Worm (Caenorhabditis elegans) whole organism, L1 larva: ENCODE results near the gene T06D4.1.
A peak's percentile ranks its signal among the peaks of the same experiment; 100 is the strongest.

Experiments used
- C04F5.9 ChIP-seq: sonication (generic microtip); optimal IDR thresholded peaks from 2 replicates; lab custom pipeline; 2016; ENCODE audit warnings: missing genetic modification characterization, missing compliant biosample characterization
- C34B4.2 ChIP-seq: sonication (generic microtip); optimal IDR thresholded peaks from 2 replicates; lab custom pipeline; 2017; ENCODE audit warnings: mild to moderate bottlenecking, missing genetic modification characterization, missing compliant biosample characterization
- Y116A8C.19 ChIP-seq: sonication (generic microtip); optimal IDR thresholded peaks from 2 replicates; lab custom pipeline; 2016; ENCODE audit warnings: missing compliant biosample characterization, missing genetic modification characterization, borderline replicate concordance
- aha-1 ChIP-seq: fragments of 150-350 bp; optimal IDR thresholded peaks from 2 replicates; lab custom pipeline; 2014; ENCODE audit warnings: missing biosample characterization, missing genetic modification characterization
- aly-2 ChIP-seq: fragments of 150-350 bp; optimal IDR thresholded peaks from 2 replicates; lab custom pipeline; 2014; ENCODE audit warnings: missing biosample characterization, missing genetic modification characterization
- ceh-8 ChIP-seq: fragments of 200-800 bp; sonication (Bioruptor generic); optimal IDR thresholded peaks from 2 replicates; lab custom pipeline; 2018; ENCODE audit warnings: mild to moderate bottlenecking, missing genetic modification characterization, moderate library complexity, missing compliant biosample characterization
- ceh-82 ChIP-seq, 3 experiments: fragments of 150-350 bp in 1 of 3; sonication (generic microtip) in 2 of 3; optimal IDR thresholded peaks; 2 replicates each; lab custom pipeline; 2014 to 2017; ENCODE audit warnings: missing biosample characterization in 3 of 3, missing genetic modification characterization in 3 of 3
- ceh-88 ChIP-seq: fragments of 200-800 bp; sonication (Bioruptor generic); IDR thresholded peaks from 2 replicates; pipeline ENCODE4 v1.3.6; 2022; ENCODE audit warnings: missing genetic modification characterization, missing compliant biosample characterization
- efl-1 ChIP-seq, 4 experiments: fragments of 150-350 bp; optimal IDR thresholded peaks in 3 of 4; peaks in 1 of 4; 1 replicate in 1 of 4; 2 replicates in 3 of 4; lab custom pipeline; 2014; ENCODE audit warnings: missing biosample characterization in 2 of 4, missing genetic modification characterization in 2 of 4, missing genetic modification reagents in 2 of 4
- efl-3 ChIP-seq: fragments of 200-800 bp; sonication (Bioruptor generic); optimal IDR thresholded peaks from 2 replicates; lab custom pipeline; 2018; ENCODE audit warnings: mild to moderate bottlenecking, missing genetic modification characterization, missing compliant biosample characterization
- egl-13 ChIP-seq: sonication (generic microtip); optimal IDR thresholded peaks from 2 replicates; lab custom pipeline; 2016; ENCODE audit warnings: missing genotype, missing genetic modification reagents, missing genetic modification characterization, missing compliant biosample characterization
- egl-27 ChIP-seq, 2 experiments: fragments of 150-350 bp in 1 of 2; sonication (generic microtip); optimal IDR thresholded peaks; 3 replicates each; lab custom pipeline; 2017 to 2018; ENCODE audit warnings: missing biosample characterization in 2 of 2, missing genetic modification characterization in 2 of 2, missing genetic modification reagents in 2 of 2
- elt-2 ChIP-seq: sonication (generic microtip); optimal IDR thresholded peaks from 2 replicates; lab custom pipeline; 2016; ENCODE audit warnings: missing genetic modification characterization, mild to moderate bottlenecking, inconsistent platforms, missing compliant biosample characterization, missing genetic modification reagents
- fkh-4 ChIP-seq: sonication (generic microtip); optimal IDR thresholded peaks from 2 replicates; lab custom pipeline; 2016; ENCODE audit warnings: missing compliant biosample characterization, missing genetic modification characterization, borderline replicate concordance
- grh-1 ChIP-seq: fragments of 200-800 bp; sonication (Bioruptor generic); IDR thresholded peaks from 2 replicates; pipeline ENCODE4 v1.3.6; 2022; ENCODE audit warnings: missing genetic modification reagents, missing genetic modification characterization, missing compliant biosample characterization
- hlh-17 ChIP-seq: fragments of 200-800 bp; sonication (Bioruptor generic); optimal IDR thresholded peaks from 2 replicates; lab custom pipeline; 2018; ENCODE audit warnings: missing genetic modification characterization, mild to moderate bottlenecking, missing compliant biosample characterization, moderate library complexity, borderline replicate concordance
- hpl-2 ChIP-seq: fragments of 150-350 bp; optimal IDR thresholded peaks from 2 replicates; lab custom pipeline; 2014; ENCODE audit warnings: missing biosample characterization, missing genetic modification reagents, missing genetic modification characterization
- irx-1 ChIP-seq: sonication (generic microtip); optimal IDR thresholded peaks from 2 replicates; lab custom pipeline; 2016; ENCODE audit warnings: missing genetic modification characterization, missing compliant biosample characterization
- jun-1 ChIP-seq: fragments of 150-350 bp; optimal IDR thresholded peaks from 2 replicates; lab custom pipeline; 2014; ENCODE audit warnings: missing biosample characterization, missing genetic modification reagents, missing genetic modification characterization
- lin-13 ChIP-seq: fragments of 150-350 bp; optimal IDR thresholded peaks from 2 replicates; lab custom pipeline; 2014; ENCODE audit warnings: missing biosample characterization, missing genetic modification reagents, missing genetic modification characterization
- lin-15B ChIP-seq: fragments of 150-350 bp; sonication (generic microtip); optimal IDR thresholded peaks from 3 replicates; lab custom pipeline; 2014; ENCODE audit warnings: missing biosample characterization, missing genetic modification characterization
- lin-35 ChIP-seq, 2 experiments: fragments of 150-350 bp; optimal IDR thresholded peaks; 2 replicates each; lab custom pipeline; 2014; ENCODE audit warnings: missing biosample characterization in 2 of 2, missing genetic modification characterization in 2 of 2, missing genetic modification reagents in 2 of 2
- lin-39 ChIP-seq: fragments of 150-350 bp; optimal IDR thresholded peaks from 2 replicates; lab custom pipeline; 2014; ENCODE audit warnings: missing biosample characterization, missing genetic modification reagents, missing genetic modification characterization
- lsy-2 ChIP-seq, 2 experiments: fragments of 150-350 bp; optimal IDR thresholded peaks; 2 replicates each; lab custom pipeline; 2014; ENCODE audit warnings: missing biosample characterization in 2 of 2, missing genetic modification characterization in 2 of 2
- mdl-1 ChIP-seq, 2 experiments: fragments of 150-350 bp; optimal IDR thresholded peaks; 2 replicates each; lab custom pipeline; 2014 to 2017; ENCODE audit warnings: missing biosample characterization in 2 of 2, missing genetic modification characterization in 2 of 2, inconsistent platforms in 1 of 2
- mef-2 ChIP-seq: fragments of 150-350 bp; optimal IDR thresholded peaks from 2 replicates; lab custom pipeline; 2014; ENCODE audit warnings: missing biosample characterization, missing genetic modification characterization
- nhr-237 ChIP-seq: fragments of 150-350 bp; optimal IDR thresholded peaks from 2 replicates; lab custom pipeline; 2014; ENCODE audit warnings: missing biosample characterization, missing genetic modification characterization
- nhr-28 ChIP-seq: fragments of 150-350 bp; optimal IDR thresholded peaks from 2 replicates; lab custom pipeline; 2014; ENCODE audit warnings: missing biosample characterization, missing genetic modification characterization
- nhr-76 ChIP-seq: sonication (generic microtip); optimal IDR thresholded peaks from 2 replicates; lab custom pipeline; 2017; ENCODE audit warnings: missing biosample characterization, missing genetic modification characterization
- nhr-90 ChIP-seq: sonication (generic microtip); optimal IDR thresholded peaks from 2 replicates; lab custom pipeline; 2016; ENCODE audit warnings: mild to moderate bottlenecking, missing genetic modification characterization, missing compliant biosample characterization; ENCODE audit not compliant: poor library complexity
- pag-3 ChIP-seq: sonication (generic microtip); optimal IDR thresholded peaks from 2 replicates; lab custom pipeline; 2017; ENCODE audit warnings: missing genetic modification characterization, mild to moderate bottlenecking, missing compliant biosample characterization, antibody characterized with exemption, borderline replicate concordance; ENCODE audit not compliant: insufficient read depth
- pax-3 ChIP-seq: fragments of 200-800 bp; sonication (Bioruptor generic); optimal IDR thresholded peaks from 2 replicates; lab custom pipeline; 2018; ENCODE audit warnings: mild to moderate bottlenecking, missing genetic modification characterization, moderate library complexity, missing compliant biosample characterization
- pqm-1 ChIP-seq: sonication (generic microtip); optimal IDR thresholded peaks from 3 replicates; lab custom pipeline; 2017; ENCODE audit warnings: missing biosample characterization, missing genetic modification characterization
- skn-1 ChIP-seq: fragments of 150-350 bp; optimal IDR thresholded peaks from 2 replicates; lab custom pipeline; 2014; ENCODE audit warnings: missing biosample characterization, missing genetic modification characterization
- snpc-4 ChIP-seq: fragments of 150-350 bp; optimal IDR thresholded peaks from 2 replicates; lab custom pipeline; 2014; ENCODE audit warnings: missing biosample characterization, missing genetic modification characterization
- sox-4 ChIP-seq: sonication (generic microtip); optimal IDR thresholded peaks from 2 replicates; lab custom pipeline; 2016; ENCODE audit warnings: missing genetic modification characterization, missing compliant biosample characterization
- sup-37 ChIP-seq: fragments of 200-800 bp; sonication (Bioruptor generic); optimal IDR thresholded peaks from 2 replicates; lab custom pipeline; 2018; ENCODE audit warnings: mild to moderate bottlenecking, missing genetic modification characterization, missing compliant biosample characterization
- swsn-7 ChIP-seq: sonication (generic microtip); optimal IDR thresholded peaks from 2 replicates; lab custom pipeline; 2016; ENCODE audit warnings: missing genetic modification characterization, missing compliant biosample characterization
- tbx-2 ChIP-seq: sonication (generic microtip); optimal IDR thresholded peaks from 2 replicates; lab custom pipeline; 2016; ENCODE audit warnings: missing genetic modification characterization, missing compliant biosample characterization
- unc-130 ChIP-seq: fragments of 150-350 bp; optimal IDR thresholded peaks from 2 replicates; lab custom pipeline; 2017; ENCODE audit warnings: missing biosample characterization, missing genetic modification characterization, inconsistent platforms
- unc-98 ChIP-seq: fragments of 200-800 bp; sonication (Bioruptor generic); IDR thresholded peaks from 2 replicates; pipeline ENCODE4 v1.3.6; 2022; ENCODE audit warnings: missing genetic modification characterization, missing compliant biosample characterization
- vab-15 ChIP-seq: sonication (generic microtip); optimal IDR thresholded peaks from 2 replicates; lab custom pipeline; 2017; ENCODE audit warnings: missing genotype, mild to moderate bottlenecking, missing genetic modification characterization, missing compliant biosample characterization
- zip-4 ChIP-seq: fragments of 200-800 bp; sonication (Bioruptor generic); optimal IDR thresholded peaks from 2 replicates; lab custom pipeline; 2018; ENCODE audit warnings: mild to moderate bottlenecking, missing genetic modification characterization, moderate library complexity, missing compliant biosample characterization
- ztf-11 ChIP-seq, 2 experiments: sonication (generic microtip); optimal IDR thresholded peaks; 2 replicates each; lab custom pipeline; 2016 to 2017; ENCODE audit warnings: missing genetic modification characterization in 2 of 2, missing biosample characterization in 1 of 2, missing compliant biosample characterization in 1 of 2
- ztf-4 ChIP-seq: fragments of 150-350 bp; optimal IDR thresholded peaks from 2 replicates; lab custom pipeline; 2014; ENCODE audit warnings: missing biosample characterization, missing genetic modification characterization

T06D4.1 gene

ce11 chrII:3414383-3414910 is 32.8 kb downstream of the T06D4.1 start, which contains the start of the genes F18A12.7 and F18A12.2:
TSS of gene F18A12.7 (minus strand) at chrII:3414483.
TSS of gene F18A12.2 (plus strand) at chrII:3414860.
- TF ChIP-seq pax-3 (tag; lab: Kevin White, UChicago), result no peak
- no peak for TF ChIP-seq ceh-8 (GFP tag; lab: Kevin White, UChicago)
- TF ChIP-seq sox-4 (tag; lab: Kevin White, UChicago), result no peak
- no peak for TF ChIP-seq irx-1 (tag; lab: Kevin White, UChicago)
- no peak for TF ChIP-seq lin-15B
- no peak for TF ChIP-seq egl-27 (tag; optimal IDR thresholded peaks at IDR 0.05; lab: Kevin White, UChicago)
- TF ChIP-seq mef-2, result no peak
- TF ChIP-seq nhr-76, result no peak
- no peak for TF ChIP-seq ceh-88
- TF ChIP-seq pqm-1 (tag; lab: Kevin White, UChicago), result no peak
- no peak for TF ChIP-seq tbx-2 (tag; lab: Kevin White, UChicago)
- no peak for TF ChIP-seq efl-3 (GFP tag; lab: Kevin White, UChicago)
- TF ChIP-seq zip-4 (GFP tag; lab: Kevin White, UChicago), result no peak
- TF ChIP-seq swsn-7 (tag; lab: Kevin White, UChicago), result no peak
- TF ChIP-seq lin-13 (GFP tag; lab: Kevin White, UChicago), result no peak
- TF ChIP-seq, all 84 proteins: peak for 0

- TF ChIP-seq ztf-4 (tag; lab: Kevin White, UChicago) (no peak), nhr-237 (no peak), lin-35 (GFP tag; optimal IDR thresholded peaks at IDR 0.05; lab: Kevin White, UChicago) (no peak), egl-13 (tag; lab: Kevin White, UChicago) (no peak), elt-2 (tag; lab: Kevin White, UChicago) (no peak), fkh-4 (tag; lab: Kevin White, UChicago) (no peak), jun-1 (no peak), skn-1 (tag; lab: Kevin White, UChicago) (no peak), lin-39 (tag; lab: Kevin White, UChicago) (no peak), C04F5.9 (tag; lab: Kevin White, UChicago) (no peak), mdl-1 (tag; optimal IDR thresholded peaks at IDR 0.05; lab: Kevin White, UChicago) (no peak), aly-2 (no peak), lin-13 (GFP tag; lab: Kevin White, UChicago) (no peak), nhr-90 (tag; lab: Kevin White, UChicago) (no peak), vab-15 (tag; lab: Kevin White, UChicago) (no peak), pax-3 (tag; lab: Kevin White, UChicago) (no peak), sup-37 (GFP tag; lab: Kevin White, UChicago) (no peak), snpc-4 (no peak)
- TF ChIP-seq, all 84 proteins: peak for 0
Measured at ce11 chrII:3416528-3416927, 34.9 kb downstream of the T06D4.1 start, which contains the start of gene nep-6. TSS of gene nep-6 (plus strand) at chrII:3416828.

ce11 chrII:3422938-3423337 is 41.3 kb downstream of the T06D4.1 start:
- no peak for TF ChIP-seq efl-1 (optimal IDR thresholded peaks at IDR 0.05; lab: Kevin White, UChicago)
- peak in 1 of 2 experiments; percentile 80 for TF ChIP-seq efl-1 (GFP tag; optimal IDR thresholded peaks at IDR 0.05 in 1 of 2; lab: Kevin White, UChicago)
- no peak for TF ChIP-seq nhr-76

- TF ChIP-seq nhr-76 (no peak), aha-1 (tag; lab: Kevin White, UChicago) (no peak), nhr-28 (tag; lab: Kevin White, UChicago) (no peak), hpl-2 (GFP tag; lab: Kevin White, UChicago) (no peak), egl-27 (tag; optimal IDR thresholded peaks at IDR 0.05; lab: Kevin White, UChicago) (no peak), zip-4 (GFP tag; lab: Kevin White, UChicago) (no peak), egl-13 (tag; lab: Kevin White, UChicago) (no peak), ceh-82 (tag; optimal IDR thresholded peaks at IDR 0.05; lab: Kevin White, UChicago) (no peak), ztf-11 (tag; optimal IDR thresholded peaks at IDR 0.05; lab: Kevin White, UChicago) (no peak), grh-1 (GFP tag; lab: Robert Waterston, UW) (no peak), unc-130 (no peak), hlh-17 (GFP tag; lab: Kevin White, UChicago) (no peak), unc-98 (GFP tag; lab: Robert Waterston, UW) (no peak), elt-2 (tag; lab: Kevin White, UChicago) (no peak), lsy-2 (tag; optimal IDR thresholded peaks at IDR 0.05; lab: Kevin White, UChicago) (no peak), skn-1 (tag; lab: Kevin White, UChicago) (no peak), aly-2 (no peak), pag-3 (no peak), C34B4.2 (tag; lab: Kevin White, UChicago) (no peak), Y116A8C.19 (no peak)
Measured at ce11 chrII:3425433-3425832, 43.8 kb downstream of the T06D4.1 start, which contains the start of gene nep-11. TSS of gene nep-11 (minus strand) at chrII:3425533.
